Fruit fly (Drosophila melanogaster) whole organism, adult: ENCODE measurements around the gene GlyRS.

Experiments
- CG11617 ChIP-seq: fragments of 200-800 bp; sonication (Bioruptor generic); optimal IDR thresholded peaks from 2 replicates; lab custom pipeline; 2017; ENCODE audit warnings: mild to moderate bottlenecking, missing biosample characterization, missing genetic modification reagents, missing genetic modification characterization
- CG1620 ChIP-seq: fragments of 200-800 bp; sonication (Bioruptor generic); optimal IDR thresholded peaks from 2 replicates; lab custom pipeline; 2016; ENCODE audit warnings: missing biosample characterization, missing genetic modification characterization
- CG5204 ChIP-seq: fragments of 200-800 bp; sonication (Bioruptor generic); optimal IDR thresholded peaks from 2 replicates; lab custom pipeline; 2016; ENCODE audit warnings: missing biosample characterization, missing genetic modification characterization
- Clk ChIP-seq: fragments of 200-800 bp; sonication (Bioruptor generic); optimal IDR thresholded peaks from 2 replicates; lab custom pipeline; 2017; ENCODE audit warnings: missing biosample characterization, missing genetic modification characterization
- Hr96 ChIP-seq: fragments of 200-800 bp; sonication (Bioruptor generic); optimal IDR thresholded peaks from 2 replicates; lab custom pipeline; 2016; ENCODE audit warnings: missing biosample characterization, missing genetic modification characterization
- Mnt ChIP-seq: fragments of 200-800 bp; sonication (Bioruptor generic); optimal IDR thresholded peaks from 2 replicates; lab custom pipeline; 2016; ENCODE audit warnings: missing biosample characterization, mild to moderate bottlenecking, missing genetic modification characterization
- bab1 ChIP-seq: fragments of 200-800 bp; sonication (Bioruptor generic); optimal IDR thresholded peaks from 3 replicates; lab custom pipeline; 2019; ENCODE audit warnings: missing biosample characterization, mild to moderate bottlenecking, missing genetic modification characterization, moderate library complexity
- cnc ChIP-seq, 2 experiments: fragments of >200 bp; optimal IDR thresholded peaks; 2 replicates each; lab custom pipeline; 2017

- no peak for TF ChIP-seq bab1 (GFP tag; lab: Kevin White, UChicago)
- no peak for TF ChIP-seq Mnt (GFP tag; lab: Kevin White, UChicago)
- TF ChIP-seq CG11617 (GFP tag; lab: Kevin White, UChicago): no peak
- no peak for TF ChIP-seq CG1620
- TF ChIP-seq Hr96 (GFP tag; lab: Kevin White, UChicago): no peak
- TF ChIP-seq Clk (GFP tag; lab: Kevin White, UChicago): no peak
- TF ChIP-seq CG5204 (GFP tag; lab: Kevin White, UChicago): no peak
- TF ChIP-seq cnc (optimal IDR thresholded peaks at IDR 0.05; lab: Kevin White, UChicago): no peak
Observed at dm6 chr3L:15108524-15108923, 13.6 kb downstream of the GlyRS start.
